Fruit fly (Drosophila melanogaster) whole organism, prepupa: ENCODE results near the gene CG33630.
A peak's percentile ranks its signal among the peaks of the same experiment; 100 is the strongest.

Source experiments
- CG10669 ChIP-seq: fragments of 200-800 bp; sonication (Bioruptor generic); optimal IDR thresholded peaks from 3 replicates; lab custom pipeline; 2018; ENCODE audit warnings: missing biosample characterization, mild to moderate bottlenecking, missing genetic modification characterization, moderate library complexity
- CG11294 ChIP-seq: fragments of 200-800 bp; sonication (Bioruptor generic); IDR thresholded peaks from 2 replicates; pipeline ENCODE4 v1.3.6; 2022; ENCODE audit warnings: missing biosample characterization, missing genetic modification characterization
- CG15336 ChIP-seq: fragments of 200-800 bp; sonication (Bioruptor generic); IDR thresholded peaks from 2 replicates; pipeline ENCODE4 v1.3.6; 2022; ENCODE audit warnings: missing biosample characterization, missing genetic modification characterization
- CG1621 ChIP-seq: fragments of 200-800 bp; sonication (Bioruptor generic); optimal IDR thresholded peaks from 3 replicates; lab custom pipeline; 2018; ENCODE audit warnings: missing biosample characterization, mild to moderate bottlenecking, missing genetic modification characterization
- CG3032 ChIP-seq: fragments of 200-800 bp; optimal IDR thresholded peaks from 2 replicates; lab custom pipeline; 2019; ENCODE audit warnings: missing biosample characterization, mild to moderate bottlenecking, missing genetic modification characterization, moderate library complexity
- CG32006 ChIP-seq: fragments of 200-800 bp; sonication (Bioruptor generic); optimal IDR thresholded peaks from 3 replicates; lab custom pipeline; 2017; ENCODE audit warnings: missing biosample characterization, mild to moderate bottlenecking, missing genetic modification characterization
- CG34406 ChIP-seq: fragments of 200-800 bp; sonication (Bioruptor generic); optimal IDR thresholded peaks from 3 replicates; lab custom pipeline; 2016; ENCODE audit warnings: missing biosample characterization, missing genetic modification characterization
- CG3919 ChIP-seq: fragments of 200-800 bp; sonication (Bioruptor generic); optimal IDR thresholded peaks from 3 replicates; lab custom pipeline; 2016; ENCODE audit warnings: missing biosample characterization, missing genetic modification characterization
- CG6163 ChIP-seq: fragments of 200-800 bp; sonication (Bioruptor generic); IDR thresholded peaks from 3 replicates; pipeline ENCODE4 v1.3.6; 2022; ENCODE audit warnings: missing biosample characterization, missing genetic modification characterization
- CG6276 ChIP-seq: fragments of 200-800 bp; sonication (Bioruptor generic); optimal IDR thresholded peaks from 2 replicates; lab custom pipeline; 2017; ENCODE audit warnings: missing biosample characterization, mild to moderate bottlenecking, missing genetic modification characterization
- CG6792 ChIP-seq: fragments of 200-800 bp; sonication (Bioruptor generic); optimal IDR thresholded peaks from 3 replicates; lab custom pipeline; 2016; ENCODE audit warnings: missing biosample characterization, missing genetic modification characterization
- CG7368 ChIP-seq: fragments of 200-800 bp; sonication (Bioruptor generic); optimal IDR thresholded peaks from 3 replicates; lab custom pipeline; 2016; ENCODE audit warnings: missing biosample characterization, missing genetic modification characterization
- CG8119 ChIP-seq: fragments of 200-800 bp; sonication (Bioruptor generic); IDR thresholded peaks from 3 replicates; pipeline ENCODE4 v1.3.6; 2022; ENCODE audit warnings: missing biosample characterization, missing genetic modification characterization
- CG8319 ChIP-seq: fragments of 200-800 bp; sonication (Bioruptor generic); optimal IDR thresholded peaks from 3 replicates; lab custom pipeline; 2016; ENCODE audit warnings: missing biosample characterization, missing genetic modification characterization
- Eip75B ChIP-seq: fragments of 200-800 bp; sonication (Bioruptor generic); optimal IDR thresholded peaks from 3 replicates; lab custom pipeline; 2016; ENCODE audit warnings: missing biosample characterization, missing genetic modification characterization
- Eip78C ChIP-seq: fragments of 200-800 bp; sonication (Bioruptor generic); peaks from one replicate; lab custom pipeline; 2016; ENCODE audit warnings: missing biosample characterization, missing genetic modification characterization
- Ets21C ChIP-seq: fragments of 200-800 bp; sonication (Bioruptor generic); optimal IDR thresholded peaks from 3 replicates; lab custom pipeline; 2016; ENCODE audit warnings: missing biosample characterization, missing genetic modification characterization
- Ets96B ChIP-seq: fragments of 200-800 bp; optimal IDR thresholded peaks from 2 replicates; lab custom pipeline; 2019; ENCODE audit warnings: missing biosample characterization, mild to moderate bottlenecking, missing genetic modification characterization, moderate library complexity
- Hr39 ChIP-seq: fragments of 200-800 bp; sonication (Bioruptor generic); optimal IDR thresholded peaks from 2 replicates; lab custom pipeline; 2016; ENCODE audit warnings: missing biosample characterization, missing genetic modification characterization
- Hr4 ChIP-seq: fragments of 200-800 bp; sonication (Bioruptor generic); optimal IDR thresholded peaks from 3 replicates; lab custom pipeline; 2016; ENCODE audit warnings: missing biosample characterization, missing genetic modification characterization
- Lpt ChIP-seq: fragments of 200-800 bp; sonication (Bioruptor generic); optimal IDR thresholded peaks from 3 replicates; lab custom pipeline; 2016; ENCODE audit warnings: missing biosample characterization, missing genetic modification characterization
- Met ChIP-seq: fragments of 200-800 bp; sonication (Bioruptor generic); optimal IDR thresholded peaks from 3 replicates; lab custom pipeline; 2016; ENCODE audit warnings: missing biosample characterization, missing genetic modification characterization
- OdsH ChIP-seq: fragments of 200-800 bp; sonication (Bioruptor generic); optimal IDR thresholded peaks from 3 replicates; lab custom pipeline; 2016; ENCODE audit warnings: missing biosample characterization, missing genetic modification characterization
- Sox15 ChIP-seq: fragments of 200-800 bp; sonication (Bioruptor generic); optimal IDR thresholded peaks from 3 replicates; lab custom pipeline; 2016; ENCODE audit warnings: missing biosample characterization, missing genetic modification characterization
- achi ChIP-seq: fragments of 200-800 bp; sonication (Bioruptor generic); optimal IDR thresholded peaks from 3 replicates; lab custom pipeline; 2016; ENCODE audit warnings: missing biosample characterization, missing genetic modification characterization
- acj6 ChIP-seq: fragments of 200-800 bp; sonication (Bioruptor generic); optimal IDR thresholded peaks from 3 replicates; lab custom pipeline; 2016; ENCODE audit warnings: missing biosample characterization, missing genetic modification characterization
- dac ChIP-seq: fragments of 200-800 bp; sonication (Bioruptor generic); optimal IDR thresholded peaks from 2 replicates; lab custom pipeline; 2017; ENCODE audit warnings: missing biosample characterization, mild to moderate bottlenecking, missing genetic modification characterization
- dsx ChIP-seq: fragments of 200-800 bp; optimal IDR thresholded peaks from 3 replicates; lab custom pipeline; 2019; ENCODE audit warnings: missing biosample characterization, mild to moderate bottlenecking, missing genetic modification characterization, moderate library complexity; ENCODE audit not compliant: poor library complexity, severe bottlenecking
- eg ChIP-seq: fragments of 200-800 bp; sonication (Bioruptor generic); IDR thresholded peaks from 3 replicates; pipeline ENCODE4 v1.3.6; 2022; ENCODE audit warnings: missing biosample characterization, missing genetic modification characterization
- esn ChIP-seq: fragments of 200-800 bp; sonication (Bioruptor generic); optimal IDR thresholded peaks from 2 replicates; lab custom pipeline; 2016; ENCODE audit warnings: missing biosample characterization, mild to moderate bottlenecking, missing genetic modification characterization, moderate library complexity
- fd59A ChIP-seq: fragments of 200-800 bp; sonication (Bioruptor generic); optimal IDR thresholded peaks from 2 replicates; lab custom pipeline; 2017; ENCODE audit warnings: missing biosample characterization, mild to moderate bottlenecking, missing genetic modification characterization, missing genetic modification reagents
- fkh ChIP-seq: fragments of 200-800 bp; sonication (Bioruptor generic); optimal IDR thresholded peaks from 3 replicates; lab custom pipeline; 2017; ENCODE audit warnings: missing biosample characterization, mild to moderate bottlenecking, missing genetic modification characterization, moderate library complexity
- lz ChIP-seq: fragments of 200-800 bp; sonication (Bioruptor generic); optimal IDR thresholded peaks from 3 replicates; lab custom pipeline; 2016; ENCODE audit warnings: missing biosample characterization, missing genetic modification characterization
- net ChIP-seq: fragments of 200-800 bp; sonication (Bioruptor generic); optimal IDR thresholded peaks from 3 replicates; lab custom pipeline; 2016; ENCODE audit warnings: missing biosample characterization, missing genetic modification characterization
- pdm3 ChIP-seq: fragments of 200-800 bp; sonication (Bioruptor generic); optimal IDR thresholded peaks from 3 replicates; lab custom pipeline; 2016; ENCODE audit warnings: missing biosample characterization, missing genetic modification characterization
- salr ChIP-seq, 2 experiments: fragments of 200-800 bp; sonication (Bioruptor generic); optimal IDR thresholded peaks; 3 replicates each; lab custom pipeline; 2016 to 2018; ENCODE audit warnings: missing biosample characterization in 2 of 2, missing genetic modification characterization in 2 of 2, mild to moderate bottlenecking in 1 of 2
- ss ChIP-seq, 2 experiments: fragments of 200-800 bp; sonication (Bioruptor generic); optimal IDR thresholded peaks; 2 replicates in 1 of 2; 3 replicates in 1 of 2; lab custom pipeline; 2017 to 2018; ENCODE audit warnings: mild to moderate bottlenecking in 2 of 2, missing biosample characterization in 2 of 2, missing genetic modification characterization in 2 of 2, moderate library complexity in 1 of 2
- svp ChIP-seq: fragments of 200-800 bp; sonication (Bioruptor generic); peaks from one replicate; lab custom pipeline; 2016; ENCODE audit warnings: missing biosample characterization, missing genetic modification characterization

CG33630 gene

dm6 chr3R:10031480-10031879 is 30.9 kb upstream of the CG33630 start:
- TF ChIP-seq Hr39 (no peak), dac (GFP tag; lab: Kevin White, UChicago) (no peak), CG6276 (GFP tag; lab: Kevin White, UChicago) (no peak), fd59A (no peak), CG1621 (no peak), pdm3 (GFP tag; lab: Kevin White, UChicago) (no peak), Ets21C (GFP tag; lab: Kevin White, UChicago) (no peak), lz (GFP tag; lab: Kevin White, UChicago) (no peak), Hr4 (GFP tag; lab: Kevin White, UChicago) (no peak), CG10669 (GFP tag; lab: Kevin White, UChicago) (no peak), net (no peak), CG3919 (GFP tag; lab: Kevin White, UChicago) (no peak), CG11294 (no peak), CG6163 (GFP tag; lab: Robert Waterston, UW) (no peak), CG8319 (GFP tag; lab: Kevin White, UChicago) (no peak)

- TF ChIP-seq CG34406 = no peak
- no peak for TF ChIP-seq acj6 (GFP tag; lab: Kevin White, UChicago)
- no peak for TF ChIP-seq CG8119 (GFP tag; lab: Robert Waterston, UW)
- TF ChIP-seq fd59A = no peak
- TF ChIP-seq CG32006 = peak; percentile 44
- TF ChIP-seq Sox15 (GFP tag; lab: Kevin White, UChicago) = no peak
- TF ChIP-seq CG6276 (GFP tag; lab: Kevin White, UChicago) = peak; percentile 4
- no peak for TF ChIP-seq CG3032
- TF ChIP-seq Ets96B = no peak
- TF ChIP-seq Lpt = no peak
- no peak for TF ChIP-seq achi (GFP tag; lab: Kevin White, UChicago)
- 0 out of 2 replicates have a peak, but pooled peaks have one; percentile 20 for TF ChIP-seq CG15336
- no peak for TF ChIP-seq fkh (GFP tag; lab: Kevin White, UChicago)
- TF ChIP-seq CG6792 (GFP tag; lab: Kevin White, UChicago) = no peak
- no peak for TF ChIP-seq Ets21C (GFP tag; lab: Kevin White, UChicago)
- no peak for TF ChIP-seq esn (GFP tag; lab: Kevin White, UChicago)
- TF ChIP-seq CG3919 (GFP tag; lab: Kevin White, UChicago) = no peak
- TF ChIP-seq Hr4 (GFP tag; lab: Kevin White, UChicago) = peak; percentile 16
- TF ChIP-seq Hr39 = no peak
- no peak for TF ChIP-seq OdsH
- TF ChIP-seq eg = no peak
- TF ChIP-seq CG7368 (GFP tag; lab: Kevin White, UChicago) = no peak
- no peak for TF ChIP-seq Eip75B (GFP tag; lab: Kevin White, UChicago)
- peak; percentile 51 for TF ChIP-seq Eip78C (GFP tag; lab: Kevin White, UChicago)
- no peak for TF ChIP-seq salr (GFP tag; optimal IDR thresholded peaks at IDR 0.05; lab: Kevin White, UChicago)
- TF ChIP-seq svp (GFP tag; lab: Kevin White, UChicago) = peak; percentile 60
Measured at dm6 chr3R:10032951-10033720, 29.3 kb upstream of the CG33630 start.

dm6 chr3R:10034995-10035446 is 27.4 kb upstream of the CG33630 start:
- TF ChIP-seq Hr39 = no peak
- TF ChIP-seq svp (GFP tag; lab: Kevin White, UChicago) = peak; percentile 67
- TF ChIP-seq acj6 (GFP tag; lab: Kevin White, UChicago) = no peak
- peak; percentile 12 for TF ChIP-seq CG6276 (GFP tag; lab: Kevin White, UChicago)
- TF ChIP-seq Eip78C (GFP tag; lab: Kevin White, UChicago) = peak; percentile 44
- no peak for TF ChIP-seq Met (GFP tag; lab: Kevin White, UChicago)
- TF ChIP-seq fkh (GFP tag; lab: Kevin White, UChicago) = peak; percentile 59
- TF ChIP-seq ss (GFP tag; optimal IDR thresholded peaks at IDR 0.05; lab: Kevin White, UChicago) = peak in 1 of 2 experiments; percentile 38
- TF ChIP-seq dsx (GFP tag; lab: Kevin White, UChicago) = peak; percentile 6
